Worm (Caenorhabditis elegans): ENCODE data around the gene dmsr-16.
A peak's percentile ranks its signal among the peaks of the same experiment; 100 is the strongest.

The dmsr-16 gene

DNA sequence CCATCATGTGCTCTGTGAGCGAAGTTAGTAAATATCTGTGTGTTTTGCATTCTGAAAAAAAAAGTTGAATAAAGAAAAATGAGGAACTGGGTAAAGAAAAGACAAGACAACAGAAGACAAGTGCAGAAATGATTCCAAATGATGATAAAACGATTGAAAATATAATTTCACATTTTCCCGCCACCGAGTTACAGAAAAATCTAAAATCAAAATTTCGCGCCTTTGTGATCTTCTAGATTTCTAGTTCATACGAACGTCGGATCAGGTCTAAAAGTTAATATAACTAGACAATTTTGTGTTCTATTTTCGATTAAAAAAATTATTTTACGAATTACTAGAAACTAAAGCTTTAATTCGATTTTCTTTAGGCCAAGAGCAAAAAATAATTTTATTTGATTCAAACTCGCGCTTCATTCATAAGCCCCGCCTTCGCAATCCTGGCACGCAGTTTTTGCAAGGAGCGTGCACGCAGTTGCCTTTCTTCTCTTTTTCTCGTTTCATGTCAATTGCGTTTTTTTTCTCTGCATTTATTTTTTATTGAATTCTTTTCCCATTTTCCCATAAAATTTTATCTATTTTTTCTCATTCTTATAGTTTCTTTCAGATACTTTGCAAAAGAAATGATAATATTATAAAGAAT, 23.9 kb downstream of the dmsr-16 start, which contains the start of the genes spn-4 and spe-39 (continued):
- no peak for TF ChIP-seq attf-6 (GFP tag; IDR thresholded peaks at IDR 0.05)
- TF ChIP-seq atf-7 (tag; optimal IDR thresholded peaks at IDR 0.05), result no peak
- TF ChIP-seq C17E4.6 (GFP tag; IDR thresholded peaks at IDR 0.05), result no peak
- TF ChIP-seq rec-8 (tag; optimal IDR thresholded peaks at IDR 0.05), result peak in 1 of 2 experiments; percentile 4
- no peak for TF ChIP-seq ccch-3 (GFP tag; optimal IDR thresholded peaks at IDR 0.05)
- no peak for TF ChIP-seq F23B12.7 (tag; optimal IDR thresholded peaks at IDR 0.05; ENCODE audit: insufficient read depth)
- no peak for TF ChIP-seq zfh-2 (GFP tag; conservative IDR thresholded peaks at IDR 0.05)
- TF ChIP-seq fkh-3 (tag; optimal IDR thresholded peaks at IDR 0.05), result no peak
- no peak for TF ChIP-seq akir-1 (GFP tag; optimal IDR thresholded peaks at IDR 0.05)
- TF ChIP-seq mel-28 (tag; optimal IDR thresholded peaks at IDR 0.05; ENCODE audit: borderline replicate concordance), result no peak
- TF ChIP-seq F39B2.1 (GFP tag; IDR thresholded peaks at IDR 0.05), result no peak

DNA sequence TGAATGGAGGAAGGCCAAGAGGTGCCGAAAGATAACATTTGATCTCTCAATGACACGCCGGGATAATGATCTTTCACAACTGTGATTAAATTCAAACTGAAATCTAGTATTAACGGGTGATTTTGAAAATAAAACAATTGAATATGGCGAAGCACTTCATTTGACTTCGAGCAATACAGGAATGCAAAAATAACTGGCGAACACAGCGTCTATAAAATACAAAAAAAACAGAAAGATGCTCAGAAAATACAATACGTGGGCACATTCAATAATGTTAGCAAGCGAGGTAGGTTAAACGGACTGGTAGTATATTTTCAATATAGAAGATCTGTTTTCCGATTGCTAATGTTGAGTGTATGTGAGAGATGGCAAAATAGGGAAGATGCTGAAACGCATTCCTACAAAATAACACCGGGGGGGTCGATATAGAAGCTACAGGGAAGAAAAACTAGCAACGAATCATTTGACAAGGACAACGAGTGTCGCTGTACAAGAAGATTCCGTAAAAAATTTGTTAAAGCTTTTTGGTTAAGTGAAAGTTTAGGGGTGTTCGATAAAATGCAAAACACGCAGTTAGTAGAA, 25.7 kb downstream of the dmsr-16 start:
- TF ChIP-seq F57C9.4 (tag; optimal IDR thresholded peaks at IDR 0.05) (no peak), hrde-1 (tag; optimal IDR thresholded peaks at IDR 0.05; ENCODE audit: borderline replicate concordance) (peak; percentile 32), ceh-100 (GFP tag; IDR thresholded peaks at IDR 0.05) (0 out of 2 replicates have a peak, but pooled peaks have one; percentile 28), madf-6 (GFP tag; IDR thresholded peaks at IDR 0.05) (peak; percentile 79), ztf-18 (tag; optimal IDR thresholded peaks at IDR 0.05) (peak; percentile 22), die-1 (tag; optimal IDR thresholded peaks at IDR 0.05) (peak; percentile 34), tlf-1 (GFP tag; optimal IDR thresholded peaks at IDR 0.05) (peak; percentile 75), mes-4 (tag; optimal IDR thresholded peaks at IDR 0.05) (no peak), atf-7 (tag; optimal IDR thresholded peaks at IDR 0.05) (peak; percentile 27), snpc-1.3 (tag; optimal IDR thresholded peaks at IDR 0.05; ENCODE audit: insufficient read depth) (no peak), dox-1 (GFP tag; IDR thresholded peaks at IDR 0.05) (peak; percentile 58), hmg-1.2 (GFP tag; IDR thresholded peaks at IDR 0.05) (peak; percentile 39), lag-1 (GFP tag; IDR thresholded peaks at IDR 0.05) (no peak), F49E8.2 (tag; optimal IDR thresholded peaks at IDR 0.05; ENCODE audit: insufficient read depth) (peak; percentile 66), tbp1 (GFP tag; optimal IDR thresholded peaks at IDR 0.05) (peak; percentile 32), Y53G8AR.9 (GFP tag; conservative IDR thresholded peaks at IDR 0.05) (peak; percentile 51; the same call in 1 of the 2 replicates), lsy-27 (tag; optimal IDR thresholded peaks at IDR 0.05; ENCODE audit: borderline replicate concordance, insufficient read depth) (no peak), lin-26 (GFP tag; IDR thresholded peaks at IDR 0.05) (peak; percentile 81; the same call in 1 of the 2 replicates), D2030.7 (GFP tag; IDR thresholded peaks at IDR 0.05) (peak; percentile 45), pbrm-1 (GFP tag; IDR thresholded peaks at IDR 0.05) (0 out of 2 replicates have a peak, but pooled peaks have one; percentile 8), aptf-3 (GFP tag; IDR thresholded peaks at IDR 0.05) (0 out of 2 replicates have a peak, but pooled peaks have one; percentile 49), madf-3 (GFP tag; IDR thresholded peaks at IDR 0.05) (peak; percentile 70; the same call in 1 of the 2 replicates), ekl-4 (GFP tag; IDR thresholded peaks at IDR 0.05) (peak; percentile 65), rcor-1 (GFP tag; IDR thresholded peaks at IDR 0.05) (peak; percentile 45; the same call in 1 of the 2 replicates), hlh-12 (tag; optimal IDR thresholded peaks at IDR 0.05) (no peak), snpc-4 (GFP tag; optimal IDR thresholded peaks at IDR 0.05) (peak; percentile 60), snpc-4 (tag; optimal IDR thresholded peaks at IDR 0.05) (peak in 1 of 4 experiments; percentile 44), Y79H2A.3 (GFP tag; conservative IDR thresholded peaks at IDR 0.05) (peak; percentile 78), B0336.3 (GFP tag; IDR thresholded peaks at IDR 0.05) (peak; percentile 93), madf-8 (GFP tag; conservative IDR thresholded peaks at IDR 0.05) (peak; percentile 3), C17E4.6 (GFP tag; IDR thresholded peaks at IDR 0.05) (0 out of 2 replicates have a peak, but pooled peaks have one; percentile 23), attf-5 (GFP tag; optimal IDR thresholded peaks at IDR 0.05) (peak; percentile 38), hsf-1 (GFP tag; IDR thresholded peaks at IDR 0.05) (peak; percentile 58; the same call in 1 of the 2 replicates), athp-1 (tag; optimal IDR thresholded peaks at IDR 0.05) (peak; percentile 67), nfya-1 (tag; optimal IDR thresholded peaks at IDR 0.05; ENCODE audit: borderline replicate concordance, insufficient read depth) (no peak)

All from whole organism, young adult.